Fruit fly (Drosophila melanogaster): ENCODE results near the gene Cad86C.

Cad86C gene

dm6 chr3R:10886462-10887315, 59.8 kb downstream of the Cad86C start (continued):
- TF ChIP-seq vvl (GFP tag; IDR thresholded peaks at IDR 0.05): peak; percentile 94
- peak; percentile 67; the same call in 2 of the 3 replicates for TF ChIP-seq H15 (GFP tag; IDR thresholded peaks at IDR 0.05)
- TF ChIP-seq CG11398 (GFP tag; optimal IDR thresholded peaks at IDR 0.05): peak; percentile 78
- TF ChIP-seq CG12104 (GFP tag; optimal IDR thresholded peaks at IDR 0.05): peak; percentile 87
- peak; percentile 72 for TF ChIP-seq CG2889 (GFP tag; IDR thresholded peaks at IDR 0.05)
- TF ChIP-seq esg (GFP tag; conservative IDR thresholded peaks at IDR 0.05): peak; percentile 86
- TF ChIP-seq Hr3 (GFP tag; optimal IDR thresholded peaks at IDR 0.05): peak; percentile 85
- TF ChIP-seq gfzf (GFP tag; optimal IDR thresholded peaks at IDR 0.05): peak; percentile 6
- TF ChIP-seq hbn (GFP tag; IDR thresholded peaks at IDR 0.05; ENCODE audit: partially characterized antibody): no peak
- peak; percentile 69 for TF ChIP-seq NC2β (GFP tag; optimal IDR thresholded peaks at IDR 0.05)
- peak; percentile 94 for TF ChIP-seq Dbx (GFP tag; IDR thresholded peaks at IDR 0.05)
- peak; percentile 75 for TF ChIP-seq CG14667 (GFP tag; IDR thresholded peaks at IDR 0.05)
- peak; percentile 88 for TF ChIP-seq CG17359 (tag; optimal IDR thresholded peaks at IDR 0.05)
- TF ChIP-seq Mes4 (GFP tag; optimal IDR thresholded peaks at IDR 0.05): peak; percentile 82
- TF ChIP-seq stc (GFP tag; IDR thresholded peaks at IDR 0.05): peak; percentile 90
- TF ChIP-seq lola (GFP tag; optimal IDR thresholded peaks at IDR 0.05): peak in 1 of 3 experiments; percentile 86
- no peak for TF ChIP-seq mld (GFP tag; IDR thresholded peaks at IDR 0.05; ENCODE audit: partially characterized antibody)
- peak; percentile 94 for TF ChIP-seq unpg (GFP tag; optimal IDR thresholded peaks at IDR 0.05)
- TF ChIP-seq CG4730 (GFP tag; IDR thresholded peaks at IDR 0.05): peak; percentile 76
- peak; percentile 89 for TF ChIP-seq nmo (GFP tag; optimal IDR thresholded peaks at IDR 0.05)
- peak; percentile 56 for TF ChIP-seq trem (tag; optimal IDR thresholded peaks at IDR 0.05)
- peak; percentile 74 for TF ChIP-seq shn (GFP tag; optimal IDR thresholded peaks at IDR 0.05)
- peak; percentile 30; the same call in 1 of the 2 replicates for TF ChIP-seq CG17612 (GFP tag; IDR thresholded peaks at IDR 0.05)
- no peak for TF ChIP-seq hth (optimal IDR thresholded peaks at IDR 0.05)
- TF ChIP-seq ci (GFP tag; IDR thresholded peaks at IDR 0.05): peak; percentile 90
- TF ChIP-seq ewg (GFP tag; optimal IDR thresholded peaks at IDR 0.05): peak; percentile 85
- TF ChIP-seq bbx (GFP tag; IDR thresholded peaks at IDR 0.05; ENCODE audit: partially characterized antibody): no peak
- TF ChIP-seq caup (GFP tag; optimal IDR thresholded peaks at IDR 0.05; ENCODE audit: severe bottlenecking): peak; percentile 90
- peak; percentile 95 for TF ChIP-seq CoRest (tag; optimal IDR thresholded peaks at IDR 0.05)
- TF ChIP-seq B-H2 (GFP tag; optimal IDR thresholded peaks at IDR 0.05): peak; percentile 89
- peak; percentile 86 for TF ChIP-seq abd-A (tag; optimal IDR thresholded peaks at IDR 0.05)
- peak; percentile 83 for TF ChIP-seq CG1602 (GFP tag; optimal IDR thresholded peaks at IDR 0.05)
- peak; percentile 82 for TF ChIP-seq maf-S (GFP tag; optimal IDR thresholded peaks at IDR 0.05)
- TF ChIP-seq fu2 (GFP tag; optimal IDR thresholded peaks at IDR 0.05): peak; percentile 87
- peak; percentile 94 for TF ChIP-seq CG34376 (GFP tag; optimal IDR thresholded peaks at IDR 0.05)
- peak; percentile 93 for TF ChIP-seq CG31441 (GFP tag; IDR thresholded peaks at IDR 0.05)
- TF ChIP-seq CG11247 (GFP tag; IDR thresholded peaks at IDR 0.05): peak; percentile 76
- peak; percentile 84 for TF ChIP-seq B-H1 (GFP tag; IDR thresholded peaks at IDR 0.05)
- peak; percentile 83 for TF ChIP-seq disco-r (GFP tag; optimal IDR thresholded peaks at IDR 0.05)
- peak; percentile 90 for TF ChIP-seq CG9817 (tag; optimal IDR thresholded peaks at IDR 0.05)
- TF ChIP-seq CG17829 (tag; optimal IDR thresholded peaks at IDR 0.05): peak; percentile 76
- peak; percentile 79 for TF ChIP-seq Oaz (GFP tag; IDR thresholded peaks at IDR 0.05)
- peak; percentile 94 for TF ChIP-seq CG13424 (tag; optimal IDR thresholded peaks at IDR 0.05)
- peak; percentile 92 for TF ChIP-seq ems (GFP tag; optimal IDR thresholded peaks at IDR 0.05)
- no peak for TF ChIP-seq Elba2 (GFP tag; optimal IDR thresholded peaks at IDR 0.05)
- peak; percentile 45 for TF ChIP-seq CG4707 (GFP tag; optimal IDR thresholded peaks at IDR 0.05)
- peak; percentile 9 for TF ChIP-seq CG5953 (GFP tag; IDR thresholded peaks at IDR 0.05)
- peak; percentile 48 for TF ChIP-seq gcm2 (GFP tag; optimal IDR thresholded peaks at IDR 0.05)
- TF ChIP-seq Ets97D (GFP tag; optimal IDR thresholded peaks at IDR 0.05): peak; percentile 56
